Fruit fly (Drosophila melanogaster) S2 (cell line): ENCODE results near the gene acj6.

ENCODE experiments used
- CG8478 ChIP-seq: fragments of >200 bp; optimal IDR thresholded peaks from 2 replicates; lab custom pipeline; 2018
- CTCF ChIP-seq, 2 experiments: fragments of >200 bp; optimal IDR thresholded peaks; 2 replicates each; lab custom pipeline; 2018

Gene acj6

dm6 chrX:15313389-15313788 lies 65.5 kb downstream of the acj6 start:
- TF ChIP-seq CG8478 (lab: Kevin White, UChicago), result no peak
- no peak for TF ChIP-seq CTCF (optimal IDR thresholded peaks at IDR 0.05; lab: Kevin White, UChicago)

- TF ChIP-seq CTCF (optimal IDR thresholded peaks at IDR 0.05; lab: Kevin White, UChicago) (no peak), CG8478 (lab: Kevin White, UChicago) (no peak)
Observed at dm6 chrX:15312882-15313154, 66.0 kb downstream of the acj6 start.

- TF ChIP-seq CTCF (optimal IDR thresholded peaks at IDR 0.05; lab: Kevin White, UChicago) (no peak), CG8478 (lab: Kevin White, UChicago) (no peak)
Observed at dm6 chrX:15312074-15312881, 66.6 kb downstream of the acj6 start.

- no peak for TF ChIP-seq CG8478 (lab: Kevin White, UChicago)
- no peak for TF ChIP-seq CTCF (optimal IDR thresholded peaks at IDR 0.05; lab: Kevin White, UChicago)
Observed at dm6 chrX:15309918-15310317, 68.9 kb downstream of the acj6 start.

- TF ChIP-seq CTCF (optimal IDR thresholded peaks at IDR 0.05; lab: Kevin White, UChicago), result no peak
- TF ChIP-seq CG8478 (lab: Kevin White, UChicago), result no peak
Observed at dm6 chrX:15308456-15308954, 70.4 kb downstream of the acj6 start.

dm6 chrX:15307485-15308138 lies 71.3 kb downstream of the acj6 start:
- TF ChIP-seq CG8478 (lab: Kevin White, UChicago), result no peak
- TF ChIP-seq CTCF (optimal IDR thresholded peaks at IDR 0.05; lab: Kevin White, UChicago), result no peak

dm6 chrX:15305975-15306909 lies 72.6 kb downstream of the acj6 start:
- TF ChIP-seq CTCF (optimal IDR thresholded peaks at IDR 0.05; lab: Kevin White, UChicago), result no peak
- TF ChIP-seq CG8478 (lab: Kevin White, UChicago), result no peak

- TF ChIP-seq CG8478 (lab: Kevin White, UChicago), result no peak
Observed at dm6 chrX:15304211-15304610, 74.7 kb downstream of the acj6 start.

dm6 chrX:15303176-15304115 lies 75.4 kb downstream of the acj6 start:
- no peak for TF ChIP-seq CTCF (optimal IDR thresholded peaks at IDR 0.05; lab: Kevin White, UChicago)
- TF ChIP-seq CG8478 (lab: Kevin White, UChicago), result no peak

dm6 chrX:15301175-15301574 lies 77.7 kb downstream of the acj6 start:
- TF ChIP-seq CG8478 (lab: Kevin White, UChicago) (no peak), CTCF (optimal IDR thresholded peaks at IDR 0.05; lab: Kevin White, UChicago) (no peak)
